Worm (Caenorhabditis elegans) whole organism, dauer: ENCODE measurements around the gene ints-11.

Experiments used
- unc-62 ChIP-seq: sonication (generic microtip); optimal IDR thresholded peaks from 2 replicates; lab custom pipeline; 2017; ENCODE audit warnings: missing biosample characterization, missing genetic modification reagents, missing genetic modification characterization

The ints-11 gene

ce11 chrII:8126132-8126531 is 17.1 kb downstream of the ints-11 start:
- TF ChIP-seq unc-62 (GFP tag; lab: Kevin White, UChicago): no peak

DNA sequence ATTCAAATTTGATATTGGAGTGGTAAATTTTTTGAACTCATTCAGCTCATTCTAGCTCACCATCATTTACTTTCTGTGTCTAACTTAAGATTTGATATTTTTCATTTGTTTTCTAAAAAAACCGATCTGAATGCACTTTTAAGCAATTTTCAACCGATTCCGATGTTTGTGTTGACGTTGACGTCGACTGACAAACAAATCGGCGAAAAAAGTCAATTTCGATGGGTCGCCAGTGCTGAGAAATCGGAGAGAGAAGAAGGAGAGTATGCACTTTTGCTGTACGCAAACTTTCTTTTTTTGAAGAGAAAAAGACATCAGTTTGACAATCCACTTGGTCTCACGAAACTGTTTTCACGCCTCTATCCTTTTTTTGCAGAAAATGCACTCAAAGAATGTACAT is 17.8 kb downstream of the ints-11 start:
- TF ChIP-seq unc-62 (GFP tag; lab: Kevin White, UChicago): no peak

- TF ChIP-seq unc-62 (GFP tag; lab: Kevin White, UChicago): no peak
Observed at ce11 chrII:8124867-8125266, 18.4 kb downstream of the ints-11 start, which contains the start of gene ire-1. Gene ire-1, minus strand, starts transcription at chrII:8124910.

ce11 chrII:8117426-8117825 is 25.9 kb downstream of the ints-11 start:
- no peak for TF ChIP-seq unc-62 (GFP tag; lab: Kevin White, UChicago)

DNA sequence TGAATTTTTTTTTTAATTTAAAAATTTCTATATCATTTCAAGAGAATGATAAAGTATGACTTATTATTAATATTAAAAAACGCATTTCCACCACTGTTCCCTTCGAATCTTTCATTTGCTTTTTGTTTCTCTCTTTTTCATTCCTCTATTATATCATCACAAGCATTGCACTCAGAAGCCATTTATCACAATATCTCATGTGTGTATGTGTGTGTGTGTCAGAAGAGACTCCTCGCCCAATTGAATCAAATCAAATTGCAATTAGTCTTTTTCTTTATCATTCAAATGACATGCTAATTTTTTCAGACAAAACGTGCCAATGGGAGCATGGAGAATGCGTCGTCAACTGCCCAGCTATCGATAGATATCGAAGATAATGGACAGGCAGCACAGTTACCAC is 27.1 kb downstream of the ints-11 start, which contains the start of gene unc-105:
Gene unc-105 (plus strand): TSS at position 301 of the 400 bp plus-strand sequence.
- TF ChIP-seq unc-62 (GFP tag; lab: Kevin White, UChicago): no peak

DNA sequence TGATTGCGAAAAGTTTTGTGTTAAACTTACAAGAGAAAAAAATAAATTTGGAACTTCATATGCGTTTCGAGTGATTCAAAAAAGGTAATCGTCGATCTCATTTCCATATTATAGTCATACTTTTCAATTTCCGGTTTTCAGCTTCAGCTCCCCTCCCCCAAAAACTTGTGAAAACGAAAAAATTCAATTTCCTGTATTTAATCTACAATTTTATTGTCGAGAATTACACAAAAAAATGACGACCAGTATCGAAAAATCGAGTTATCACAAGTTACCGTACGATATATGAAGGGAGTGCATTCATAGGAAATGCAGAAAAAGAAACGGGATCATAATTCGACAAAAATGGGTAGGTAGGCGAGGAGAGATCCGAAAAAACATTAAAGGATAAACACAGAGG is 31.2 kb downstream of the ints-11 start, which contains the start of gene lron-4:
Gene lron-4 (minus strand): TSS at position 101 of the 400 bp plus-strand sequence.
- TF ChIP-seq unc-62 (GFP tag; lab: Kevin White, UChicago): no peak

DNA sequence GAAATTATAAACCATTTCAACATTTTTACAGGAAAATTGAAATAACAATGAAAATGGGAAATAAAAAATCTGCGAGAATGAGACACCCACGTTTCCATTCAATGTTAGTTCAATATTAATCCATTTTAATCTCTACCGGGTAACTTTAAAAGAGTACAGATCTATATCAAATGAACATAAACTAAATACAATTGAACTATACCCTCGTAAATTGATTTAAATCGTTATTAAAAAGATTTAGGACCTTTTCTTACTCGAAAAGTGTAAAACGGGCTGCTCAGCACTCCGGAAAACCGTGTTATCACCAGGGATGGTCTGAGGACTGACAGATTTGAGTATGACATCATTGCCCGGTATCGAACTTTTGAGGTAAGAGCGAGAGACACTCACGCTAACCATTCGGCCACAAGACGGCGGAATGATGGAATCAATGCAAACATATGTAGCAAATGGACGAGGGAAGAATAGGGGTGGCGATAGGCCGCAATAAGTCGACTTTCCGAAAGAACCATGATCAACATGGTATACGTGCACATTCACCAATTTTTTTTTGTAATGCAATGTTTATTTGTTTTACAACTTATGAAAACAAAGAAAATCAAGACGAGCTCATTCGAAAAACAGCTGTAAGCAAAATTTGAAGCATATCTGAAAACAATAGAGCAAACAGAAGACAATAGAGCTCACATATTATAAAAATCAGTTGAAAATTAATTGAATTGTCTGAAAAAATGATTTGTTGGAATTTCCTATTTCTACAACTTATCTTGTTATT is 36.2 kb downstream of the ints-11 start, which contains the start of the genes chst-1 and C41C4.9:
Gene chst-1 (minus strand): TSS at position 51 of the 775 bp plus-strand sequence.
Gene C41C4.9 (plus strand): TSS at position 725 of the 775 bp plus-strand sequence.
- no peak for TF ChIP-seq unc-62 (GFP tag; lab: Kevin White, UChicago)

ce11 chrII:8104998-8105397 is 38.3 kb downstream of the ints-11 start, which contains the start of gene sfxn-5:
Gene sfxn-5, minus strand, starts transcription at chrII:8105052.
- no peak for TF ChIP-seq unc-62 (GFP tag; lab: Kevin White, UChicago)

DNA sequence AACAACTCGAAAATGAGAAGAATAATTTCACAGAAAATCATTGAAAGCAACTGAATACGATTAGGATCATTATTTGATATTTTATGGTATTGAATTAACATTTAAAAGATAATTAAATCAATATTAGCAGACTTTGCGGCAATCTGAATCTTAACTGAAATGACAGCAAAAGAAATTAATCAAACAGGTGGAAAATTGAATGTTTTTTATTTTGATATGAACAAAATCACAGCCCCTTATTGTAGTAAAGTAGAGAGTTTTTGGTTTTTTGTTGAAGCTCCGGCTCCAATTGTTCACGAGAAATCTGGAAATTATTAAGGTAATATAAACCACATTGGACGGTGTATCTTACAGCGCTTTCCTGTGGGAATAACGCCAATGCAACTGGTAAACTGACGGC is 41.2 kb downstream of the ints-11 start, which contains the start of gene sre-2:
Gene sre-2 (minus strand): TSS at position 101 of the 400 bp plus-strand sequence.
- TF ChIP-seq unc-62 (GFP tag; lab: Kevin White, UChicago): no peak

DNA sequence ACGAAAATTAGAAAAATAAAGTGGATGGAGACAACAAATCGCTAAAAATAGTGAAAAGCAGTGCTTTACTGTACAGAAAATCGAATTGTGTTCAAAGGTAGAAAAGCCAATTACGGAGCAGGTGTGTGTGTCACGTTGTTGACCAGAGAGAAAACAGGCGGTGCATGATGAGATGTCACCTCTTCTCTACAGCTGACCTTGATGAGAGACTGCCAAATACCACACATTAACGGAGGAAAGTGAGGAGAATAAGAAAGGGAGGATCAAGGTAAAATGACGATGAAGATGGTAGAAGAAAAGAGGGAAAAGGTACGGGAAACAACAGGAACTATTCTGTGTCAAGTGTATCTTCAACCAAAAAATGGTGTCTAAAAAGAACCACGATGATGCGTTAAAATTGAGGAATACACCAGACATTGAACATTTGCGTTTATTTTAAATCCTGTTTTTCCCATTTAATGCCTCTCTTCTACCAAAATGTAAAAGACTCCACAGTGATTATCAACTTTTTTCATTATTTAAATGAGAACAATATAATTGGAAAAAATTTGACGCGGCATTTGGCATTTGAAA is 44.0 kb downstream of the ints-11 start:
- TF ChIP-seq unc-62 (GFP tag; lab: Kevin White, UChicago): no peak

DNA sequence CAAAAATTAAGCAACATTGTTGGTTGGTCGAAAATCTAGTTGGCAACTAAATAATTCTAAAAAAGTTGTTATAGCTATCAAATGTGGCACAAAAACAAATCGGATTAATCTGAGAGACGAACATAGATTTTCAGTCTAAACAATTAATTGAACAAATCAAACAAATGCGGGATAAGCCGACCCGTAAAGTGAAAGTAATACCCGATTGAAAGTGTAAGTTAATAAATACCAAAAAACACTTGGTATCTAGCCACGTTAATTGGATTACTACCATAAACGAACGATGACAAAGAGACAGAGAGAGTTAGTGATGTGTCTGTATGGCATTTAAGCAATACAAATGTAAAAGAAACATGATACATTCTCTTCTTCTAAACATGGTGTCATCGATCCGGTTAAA is 49.4 kb downstream of the ints-11 start:
- no peak for TF ChIP-seq unc-62 (GFP tag; lab: Kevin White, UChicago)

DNA sequence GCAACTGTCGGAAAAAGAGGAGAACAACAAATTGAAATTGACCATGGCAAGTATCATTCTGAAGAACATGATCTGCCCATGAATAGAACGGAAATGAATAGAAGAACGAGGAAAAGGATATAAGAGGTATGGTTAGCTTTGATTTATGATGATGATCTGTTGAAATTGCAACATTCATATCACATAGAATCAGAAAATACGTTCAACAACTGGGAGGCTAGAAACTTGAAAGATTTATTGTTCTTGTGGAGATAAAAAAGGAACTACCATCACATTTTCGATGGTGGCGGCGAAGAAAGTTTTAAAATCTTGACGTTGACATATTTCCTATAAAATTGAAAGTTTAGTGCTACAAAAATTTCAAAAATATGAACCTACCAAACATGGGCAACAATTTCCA is 50.0 kb downstream of the ints-11 start:
- TF ChIP-seq unc-62 (GFP tag; lab: Kevin White, UChicago): no peak

- TF ChIP-seq unc-62 (GFP tag; lab: Kevin White, UChicago): no peak
Observed at ce11 chrII:8092537-8092936, 50.7 kb downstream of the ints-11 start, which contains the start of gene ltd-1. Gene ltd-1, minus strand, starts transcription at chrII:8092754.

DNA sequence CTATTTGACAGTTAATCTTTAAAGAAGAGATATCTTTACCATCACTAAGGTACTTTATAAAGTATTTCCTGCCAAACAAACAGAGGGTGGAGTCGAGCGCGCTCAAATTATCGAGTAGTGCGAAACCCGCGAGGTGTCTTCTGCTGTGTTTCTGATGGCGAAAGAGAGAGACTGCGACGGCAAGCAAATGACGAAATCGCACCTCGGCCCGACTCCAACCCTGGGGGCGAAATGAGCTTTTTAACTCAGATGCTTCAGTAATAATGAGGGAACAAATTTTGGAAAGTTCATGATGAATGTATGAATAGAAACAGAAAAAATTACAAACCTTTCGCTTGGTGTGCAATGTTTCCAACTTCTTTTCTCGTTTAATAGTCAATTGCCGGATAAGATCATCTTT is 51.8 kb downstream of the ints-11 start:
- TF ChIP-seq unc-62 (GFP tag; lab: Kevin White, UChicago): no peak
